Fruit fly (Drosophila melanogaster) whole organism, embryonic: Measurements from ENCODE around the gene TyrRS.

Source experiments
- ATbp ChIP-seq: fragments of 200-800 bp; sonication (Bioruptor generic); optimal IDR thresholded peaks from 2 replicates; lab custom pipeline; 2017; ENCODE audit warnings: missing biosample characterization, mild to moderate bottlenecking, missing genetic modification characterization, missing genetic modification reagents
- Asciz ChIP-seq: fragments of 200-800 bp; sonication (Bioruptor generic); optimal IDR thresholded peaks from 2 replicates; lab custom pipeline; 2017; ENCODE audit warnings: missing biosample characterization, mild to moderate bottlenecking, missing genetic modification characterization, missing genetic modification reagents
- Atf3 ChIP-seq: fragments of 200-800 bp; sonication (Bioruptor generic); optimal IDR thresholded peaks from 3 replicates; lab custom pipeline; 2016; ENCODE audit warnings: missing biosample characterization, missing genetic modification characterization
- Awh ChIP-seq: fragments of 200-800 bp; sonication (Bioruptor generic); IDR thresholded peaks from 2 replicates; pipeline ENCODE4, ENCODE4 v1.3.6; 2022; ENCODE audit warnings: missing biosample characterization, missing genetic modification characterization
- CG12299 ChIP-seq: fragments of 200-800 bp; sonication (Bioruptor generic); optimal IDR thresholded peaks from 2 replicates; lab custom pipeline; 2018; ENCODE audit warnings: missing biosample characterization, mild to moderate bottlenecking, missing genetic modification characterization
- CG12769 ChIP-seq: fragments of 200-800 bp; sonication (Bioruptor generic); optimal IDR thresholded peaks from 2 replicates; lab custom pipeline; 2019; ENCODE audit warnings: missing biosample characterization, mild to moderate bottlenecking, missing genetic modification characterization, moderate library complexity
- CG13296 ChIP-seq: fragments of 200-800 bp; sonication (Bioruptor generic); optimal IDR thresholded peaks from 3 replicates; lab custom pipeline; 2018; ENCODE audit warnings: missing biosample characterization, mild to moderate bottlenecking, missing genetic modification characterization
- CG14667 ChIP-seq: fragments of 200-800 bp; sonication (Bioruptor generic); IDR thresholded peaks from 2 replicates; pipeline ENCODE4 v1.3.6; 2022; ENCODE audit warnings: missing biosample characterization, missing genetic modification characterization
- CG15011 ChIP-seq: fragments of 200-800 bp; sonication (Bioruptor generic); optimal IDR thresholded peaks from 3 replicates; lab custom pipeline; 2018; ENCODE audit warnings: missing biosample characterization, mild to moderate bottlenecking, missing genetic modification characterization
- CG17328 ChIP-seq: fragments of 200-800 bp; sonication (Bioruptor generic); IDR thresholded peaks from 2 replicates; pipeline ENCODE4 v1.3.6; 2022; ENCODE audit warnings: missing biosample characterization, missing genetic modification characterization
- CG1792 ChIP-seq: fragments of 200-800 bp; sonication (Bioruptor generic); optimal IDR thresholded peaks from 2 replicates; lab custom pipeline; 2016; ENCODE audit warnings: missing biosample characterization, missing genetic modification characterization
- CG42726 ChIP-seq: fragments of 200-800 bp; sonication (Bioruptor generic); IDR thresholded peaks from 2 replicates; pipeline ENCODE4 v1.3.6; 2022; ENCODE audit warnings: missing biosample characterization, missing genetic modification characterization; ENCODE audit not compliant: partially characterized antibody
- CG5245 ChIP-seq: fragments of 200-800 bp; sonication (Bioruptor generic); optimal IDR thresholded peaks from 3 replicates; lab custom pipeline; 2016; ENCODE audit warnings: missing biosample characterization, missing genetic modification characterization
- CG6175 ChIP-seq: fragments of 200-800 bp; sonication (Bioruptor generic); IDR thresholded peaks from 3 replicates; pipeline ENCODE4 v1.3.6; 2022; ENCODE audit warnings: missing biosample characterization, missing genetic modification characterization
- CG7357 ChIP-seq: fragments of 200-800 bp; sonication (Bioruptor generic); IDR thresholded peaks from 3 replicates; pipeline ENCODE4 v1.3.6; 2022; ENCODE audit warnings: missing biosample characterization, missing genetic modification characterization
- CG7556 ChIP-seq: fragments of 200-800 bp; sonication (Bioruptor generic); optimal IDR thresholded peaks from 2 replicates; lab custom pipeline; 2017; ENCODE audit warnings: missing biosample characterization, mild to moderate bottlenecking, missing genetic modification characterization
- CG8290 ChIP-seq, 3 experiments: fragments of 200-800 bp; sonication (Bioruptor generic); optimal IDR thresholded peaks; 2 replicates each; lab custom pipeline; 2016 to 2019; ENCODE audit warnings: missing biosample characterization in 3 of 3, missing genetic modification characterization in 3 of 3, mild to moderate bottlenecking in 2 of 3, moderate library complexity in 1 of 3
- CG8478 ChIP-seq: fragments of >200 bp; optimal IDR thresholded peaks from 2 replicates; lab custom pipeline; 2018
- CG9609 ChIP-seq: fragments of 200-800 bp; sonication (Bioruptor generic); optimal IDR thresholded peaks from 3 replicates; lab custom pipeline; 2016; ENCODE audit warnings: missing biosample characterization, missing genetic modification characterization
- CrebB ChIP-seq: fragments of 200-800 bp; sonication (Bioruptor generic); optimal IDR thresholded peaks from 3 replicates; lab custom pipeline; 2018; ENCODE audit warnings: missing biosample characterization, mild to moderate bottlenecking, missing genetic modification characterization
- Fer1 ChIP-seq: fragments of 200-800 bp; sonication (Bioruptor generic); optimal IDR thresholded peaks from 2 replicates; lab custom pipeline; 2017; ENCODE audit warnings: missing biosample characterization, mild to moderate bottlenecking, missing genetic modification characterization
- Fer3 ChIP-seq: fragments of 200-800 bp; sonication (Bioruptor generic); optimal IDR thresholded peaks from 2 replicates; lab custom pipeline; 2018; ENCODE audit warnings: missing biosample characterization, mild to moderate bottlenecking, missing genetic modification characterization, moderate library complexity
- Gug ChIP-seq: fragments of 200-800 bp; sonication (Bioruptor generic); IDR thresholded peaks from 4 replicates; pipeline ENCODE4 v1.3.6; 2022; ENCODE audit warnings: missing biosample characterization, missing genetic modification characterization
- H2.0 ChIP-seq: fragments of 200-800 bp; sonication (Bioruptor generic); IDR thresholded peaks from 2 replicates; pipeline ENCODE4 v1.3.6; 2022; ENCODE audit warnings: missing biosample characterization, missing genetic modification characterization
- HLH54F ChIP-seq: fragments of 200-800 bp; sonication (Bioruptor generic); optimal IDR thresholded peaks from 3 replicates; lab custom pipeline; 2016; ENCODE audit warnings: missing biosample characterization, missing genetic modification characterization
- Lhr ChIP-seq: fragments of 200-800 bp; sonication (Bioruptor generic); optimal IDR thresholded peaks from 3 replicates; lab custom pipeline; 2017; ENCODE audit warnings: mild to moderate bottlenecking, missing biosample characterization, missing genetic modification reagents, missing genetic modification characterization
- Lim3 ChIP-seq: fragments of 200-800 bp; sonication (Bioruptor generic); IDR thresholded peaks from 2 replicates; pipeline ENCODE4 v1.3.6; 2022; ENCODE audit warnings: missing biosample characterization, missing genetic modification characterization
- Mrtf ChIP-seq: fragments of 200-800 bp; sonication (Bioruptor generic); IDR thresholded peaks from 3 replicates; pipeline ENCODE4 v1.3.6; 2022; ENCODE audit warnings: missing biosample characterization, missing genetic modification characterization
- NfI ChIP-seq: fragments of 200-800 bp; sonication (Bioruptor generic); optimal IDR thresholded peaks from 3 replicates; lab custom pipeline; 2018; ENCODE audit warnings: missing biosample characterization, mild to moderate bottlenecking, missing genetic modification characterization, moderate library complexity
- Sry-β ChIP-seq: fragments of 200-800 bp; sonication (Bioruptor generic); optimal IDR thresholded peaks from 2 replicates; lab custom pipeline; 2018; ENCODE audit warnings: missing biosample characterization, mild to moderate bottlenecking, missing genetic modification characterization, moderate library complexity
- Usf ChIP-seq: fragments of 200-800 bp; sonication (Bioruptor generic); optimal IDR thresholded peaks from 2 replicates; lab custom pipeline; 2017; ENCODE audit warnings: missing genotype, missing biosample characterization, missing genetic modification characterization
- ara ChIP-seq: fragments of 200-800 bp; sonication (Bioruptor generic); IDR thresholded peaks from 2 replicates; pipeline ENCODE4 v1.3.6; 2022; ENCODE audit warnings: missing biosample characterization, missing genetic modification characterization
- bab2 ChIP-seq: fragments of 200-800 bp; sonication (Bioruptor generic); optimal IDR thresholded peaks from 2 replicates; lab custom pipeline; 2016; ENCODE audit warnings: missing biosample characterization, missing genetic modification characterization
- dan ChIP-seq: fragments of 200-800 bp; sonication (Bioruptor generic); IDR thresholded peaks from 2 replicates; pipeline ENCODE4 v1.3.6; 2022; ENCODE audit warnings: missing biosample characterization, missing genetic modification characterization
- dati ChIP-seq: fragments of 200-800 bp; sonication (Bioruptor generic); IDR thresholded peaks from 2 replicates; pipeline ENCODE4 v1.3.6; 2022; ENCODE audit warnings: missing biosample characterization, missing genetic modification characterization
- disco-r ChIP-seq: fragments of 200-800 bp; sonication (Bioruptor generic); optimal IDR thresholded peaks from 2 replicates; lab custom pipeline; 2016; ENCODE audit warnings: missing biosample characterization, missing genetic modification characterization
- exex ChIP-seq: fragments of 200-800 bp; sonication (Bioruptor generic); optimal IDR thresholded peaks from 4 replicates; lab custom pipeline; 2018; ENCODE audit warnings: missing biosample characterization, mild to moderate bottlenecking, missing genetic modification characterization, moderate library complexity
- fd64A ChIP-seq: fragments of 200-800 bp; sonication (Bioruptor generic); optimal IDR thresholded peaks from 3 replicates; lab custom pipeline; 2018; ENCODE audit warnings: missing biosample characterization, mild to moderate bottlenecking, missing genetic modification characterization
- gt ChIP-seq: fragments of 200-800 bp; sonication (Bioruptor generic); IDR thresholded peaks from 2 replicates; pipeline ENCODE4 v1.3.6; 2022; ENCODE audit warnings: missing biosample characterization, missing genetic modification characterization
- kah ChIP-seq: fragments of 200-800 bp; sonication (Bioruptor generic); optimal IDR thresholded peaks from 2 replicates; lab custom pipeline; 2018; ENCODE audit warnings: missing biosample characterization, mild to moderate bottlenecking, missing genetic modification characterization
- lab ChIP-seq: fragments of 200-800 bp; sonication (Bioruptor generic); optimal IDR thresholded peaks from 3 replicates; lab custom pipeline; 2017; ENCODE audit warnings: missing biosample characterization, missing genetic modification characterization, mild to moderate bottlenecking, moderate library complexity, missing genetic modification reagents
- pfk ChIP-seq: fragments of 200-800 bp; sonication (Bioruptor generic); optimal IDR thresholded peaks from 2 replicates; lab custom pipeline; 2018; ENCODE audit warnings: missing biosample characterization, mild to moderate bottlenecking, missing genetic modification characterization, moderate library complexity
- pita ChIP-seq: fragments of 200-800 bp; sonication (Bioruptor generic); optimal IDR thresholded peaks from 2 replicates; lab custom pipeline; 2017; ENCODE audit warnings: missing biosample characterization, mild to moderate bottlenecking, missing genetic modification characterization
- pnt ChIP-seq: fragments of 200-800 bp; sonication (Bioruptor generic); optimal IDR thresholded peaks from 3 replicates; lab custom pipeline; 2016; ENCODE audit warnings: missing biosample characterization, missing genetic modification characterization
- row ChIP-seq: fragments of 200-800 bp; sonication (Bioruptor generic); IDR thresholded peaks from 3 replicates; pipeline ENCODE4 v1.3.6; 2022; ENCODE audit warnings: missing biosample characterization, missing genetic modification characterization
- salm ChIP-seq: fragments of 200-800 bp; sonication (Bioruptor generic); optimal IDR thresholded peaks from 2 replicates; lab custom pipeline; 2018; ENCODE audit warnings: missing biosample characterization, mild to moderate bottlenecking, missing genetic modification characterization
- sim ChIP-seq: fragments of 200-800 bp; sonication (Bioruptor generic); IDR thresholded peaks from 2 replicates; pipeline ENCODE4 v1.3.6; 2022; ENCODE audit warnings: missing biosample characterization, missing genetic modification characterization
- stwl ChIP-seq: fragments of 200-800 bp; sonication (Bioruptor generic); optimal IDR thresholded peaks from 3 replicates; lab custom pipeline; 2018; ENCODE audit warnings: missing biosample characterization, mild to moderate bottlenecking, missing genetic modification characterization, moderate library complexity
- tap ChIP-seq: fragments of 200-800 bp; optimal IDR thresholded peaks from 3 replicates; lab custom pipeline; 2019; ENCODE audit warnings: missing biosample characterization, mild to moderate bottlenecking, missing genetic modification characterization, moderate library complexity
- twi ChIP-seq: fragments of 200-800 bp; optimal IDR thresholded peaks from 2 replicates; lab custom pipeline; 2019; ENCODE audit warnings: missing biosample characterization, mild to moderate bottlenecking, missing genetic modification characterization, moderate library complexity
- vnd ChIP-seq: fragments of 200-800 bp; sonication (Bioruptor generic); IDR thresholded peaks from 3 replicates; pipeline ENCODE4 v1.3.6; 2022; ENCODE audit warnings: missing biosample characterization, missing genetic modification characterization; ENCODE audit not compliant: partially characterized antibody

TyrRS gene

dm6 chr3L:16412394-16412950, 6.6 kb downstream of the TyrRS start, which contains the start of gene Serinc (continued):
- TF ChIP-seq tap: no peak
- TF ChIP-seq H2.0: no peak
- peak; percentile 81 for TF ChIP-seq row (GFP tag; lab: Robert Waterston, UW)
- no peak for TF ChIP-seq Lim3 (GFP tag; lab: Robert Waterston, UW)
- TF ChIP-seq Awh: no peak
- TF ChIP-seq exex (tag; lab: Kevin White, UChicago): peak; percentile 15
- peak; percentile 95 for TF ChIP-seq CG42726 (GFP tag; lab: Robert Waterston, UW)
- 0 out of 2 replicates have a peak, but pooled peaks have one; percentile 21 for TF ChIP-seq CG14667 (GFP tag; lab: Robert Waterston, UW)
- TF ChIP-seq CG15011: no peak
- no peak for TF ChIP-seq ATbp (GFP tag; lab: Kevin White, UChicago)
- no peak for TF ChIP-seq fd64A (GFP tag; lab: Kevin White, UChicago)
- TF ChIP-seq Atf3 (GFP tag; lab: Kevin White, UChicago): peak; percentile 52
- TF ChIP-seq CG1792 (GFP tag; lab: Kevin White, UChicago): peak; percentile 43
- no peak for TF ChIP-seq dan (GFP tag; lab: Robert Waterston, UW)
- TF ChIP-seq CG9609: peak; percentile 33
- TF ChIP-seq CG5245: peak; percentile 58
- no peak for TF ChIP-seq lab (GFP tag; lab: Kevin White, UChicago)
- no peak for TF ChIP-seq dati (GFP tag; lab: Robert Waterston, UW)
- peak; percentile 20; the same call in 1 of the 4 replicates for TF ChIP-seq Gug (GFP tag; lab: Robert Waterston, UW)
- TF ChIP-seq CG12299 (tag; lab: Kevin White, UChicago): peak; percentile 36
- TF ChIP-seq salm (tag; lab: Kevin White, UChicago): no peak
- TF ChIP-seq vnd (GFP tag; lab: Robert Waterston, UW): peak; percentile 97
- TF ChIP-seq bab2: peak; percentile 44
- no peak for TF ChIP-seq sim
- TF ChIP-seq stwl (tag; lab: Kevin White, UChicago): peak; percentile 48
- peak; percentile 47 for TF ChIP-seq Fer1 (GFP tag; lab: Kevin White, UChicago)
- peak; percentile 35 for TF ChIP-seq CG13296 (GFP tag; lab: Kevin White, UChicago)
- peak; percentile 49 for TF ChIP-seq pita
- peak; percentile 54 for TF ChIP-seq NfI
- peak; percentile 66 for TF ChIP-seq CG8290 (GFP tag; optimal IDR thresholded peaks at IDR 0.05; lab: Kevin White, UChicago)
- no peak for TF ChIP-seq CG8290 (tag; optimal IDR thresholded peaks at IDR 0.05; lab: Kevin White, UChicago)
- no peak for TF ChIP-seq CG6175
- peak; percentile 61 for TF ChIP-seq CrebB (tag; lab: Kevin White, UChicago)
- no peak for TF ChIP-seq gt (GFP tag; lab: Robert Waterston, UW)
- peak; percentile 44; the same call in 1 of the 2 replicates for TF ChIP-seq ara (GFP tag; lab: Robert Waterston, UW)
- no peak for TF ChIP-seq CG8478 (lab: Kevin White, UChicago)
- TF ChIP-seq HLH54F (GFP tag; lab: Kevin White, UChicago): peak; percentile 58
- no peak for TF ChIP-seq Asciz (GFP tag; lab: Kevin White, UChicago)
- TF ChIP-seq kah (GFP tag; lab: Kevin White, UChicago): no peak
- no peak for TF ChIP-seq Mrtf
- no peak for TF ChIP-seq disco-r (GFP tag; lab: Kevin White, UChicago)
- no peak for TF ChIP-seq CG12769 (tag; lab: Kevin White, UChicago)
- no peak for TF ChIP-seq CG17328 (GFP tag; lab: Robert Waterston, UW)
- TF ChIP-seq Usf (GFP tag; lab: Kevin White, UChicago): no peak
- TF ChIP-seq pfk (GFP tag; lab: Kevin White, UChicago): no peak
- TF ChIP-seq CG7556 (GFP tag; lab: Kevin White, UChicago): peak; percentile 21
- TF ChIP-seq CG7357: no peak
- peak; percentile 46 for TF ChIP-seq twi (tag; lab: Kevin White, UChicago)
- no peak for TF ChIP-seq Sry-β (GFP tag; lab: Kevin White, UChicago)
- TF ChIP-seq Lhr (GFP tag; lab: Kevin White, UChicago): peak; percentile 86
- TF ChIP-seq pnt (GFP tag; lab: Kevin White, UChicago): no peak
- peak; percentile 46 for TF ChIP-seq Fer3 (tag; lab: Kevin White, UChicago)
